Fruit fly (Drosophila melanogaster): ENCODE results near the gene Cpsf6.

Cpsf6 gene

DNA sequence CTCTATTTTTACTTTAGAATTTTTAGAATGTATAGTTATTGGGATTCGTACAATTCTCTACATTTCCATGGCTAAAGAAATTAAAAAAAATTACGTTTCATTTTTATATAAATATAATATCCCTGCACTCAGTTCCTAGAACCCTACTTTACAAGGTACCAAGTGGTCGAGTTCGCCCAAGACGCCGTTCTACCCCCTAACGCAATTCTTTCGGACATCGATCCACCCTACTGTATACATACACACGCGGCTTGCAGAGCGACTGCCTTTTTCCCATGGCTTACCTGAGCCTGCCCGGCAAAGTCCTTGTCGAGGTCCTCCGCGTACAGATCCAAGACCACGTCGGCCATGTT is 538 bp downstream of the Cpsf6 start (continued):
- TF ChIP-seq E2f1 (GFP tag; IDR thresholded peaks at IDR 0.05) (no peak), trem (tag; optimal IDR thresholded peaks at IDR 0.05) (no peak), CG8478 (optimal IDR thresholded peaks at IDR 0.05) (no peak), CG10654 (GFP tag; optimal IDR thresholded peaks at IDR 0.05) (no peak), CG17328 (GFP tag; IDR thresholded peaks at IDR 0.05) (no peak), CG17568 (GFP tag; optimal IDR thresholded peaks at IDR 0.05) (peak; percentile 99), nmo (GFP tag; optimal IDR thresholded peaks at IDR 0.05) (no peak), D19B (GFP tag; optimal IDR thresholded peaks at IDR 0.05) (peak; percentile 96), lbe (GFP tag; optimal IDR thresholded peaks at IDR 0.05) (no peak), gcm2 (GFP tag; optimal IDR thresholded peaks at IDR 0.05) (no peak), Hsf (GFP tag; optimal IDR thresholded peaks at IDR 0.05) (no peak), Sox102F (GFP tag; optimal IDR thresholded peaks at IDR 0.05) (no peak), en (GFP tag; optimal IDR thresholded peaks at IDR 0.05) (no peak), pfk (GFP tag; optimal IDR thresholded peaks at IDR 0.05) (no peak), CG6254 (GFP tag; optimal IDR thresholded peaks at IDR 0.05) (no peak), Oaz (GFP tag; IDR thresholded peaks at IDR 0.05) (no peak), CG4707 (GFP tag; optimal IDR thresholded peaks at IDR 0.05) (no peak), Dek (tag; optimal IDR thresholded peaks at IDR 0.05) (no peak), CG10565 (GFP tag; optimal IDR thresholded peaks at IDR 0.05) (no peak), onecut (GFP tag; IDR thresholded peaks at IDR 0.05) (peak; percentile 44), CG32532 (GFP tag; IDR thresholded peaks at IDR 0.05) (peak; percentile 53), CG15073 (GFP tag; optimal IDR thresholded peaks at IDR 0.05) (no peak), Elba2 (GFP tag; optimal IDR thresholded peaks at IDR 0.05) (no peak), Ptx1 (GFP tag; IDR thresholded peaks at IDR 0.05) (no peak), sob (GFP tag; IDR thresholded peaks at IDR 0.05) (no peak), CG10267 (tag; optimal IDR thresholded peaks at IDR 0.05) (no peak), ranshi (GFP tag; IDR thresholded peaks at IDR 0.05) (0 out of 2 replicates have a peak, but pooled peaks have one; percentile 36), Dll (GFP tag; IDR thresholded peaks at IDR 0.05; ENCODE audit: partially characterized antibody) (no peak), CG10366 (GFP tag; IDR thresholded peaks at IDR 0.05) (peak; percentile 15; the same call in 1 of the 2 replicates), Gug (GFP tag; IDR thresholded peaks at IDR 0.05) (peak; percentile 15; the same call in 1 of the 4 replicates), HLH3B (GFP tag; IDR thresholded peaks at IDR 0.05) (no peak), Ssrp (tag; optimal IDR thresholded peaks at IDR 0.05) (no peak), CG3726 (GFP tag; IDR thresholded peaks at IDR 0.05) (no peak), CG15696 (tag; optimal IDR thresholded peaks at IDR 0.05) (no peak), rib (GFP tag; IDR thresholded peaks at IDR 0.05) (no peak), org-1 (GFP tag; optimal IDR thresholded peaks at IDR 0.05) (no peak), Fer3 (tag; optimal IDR thresholded peaks at IDR 0.05) (peak; percentile 21), CG11504 (tag; optimal IDR thresholded peaks at IDR 0.05) (no peak), CG32772 (GFP tag; IDR thresholded peaks at IDR 0.05) (no peak), lilli (GFP tag; optimal IDR thresholded peaks at IDR 0.05) (peak; percentile 53), CG11247 (GFP tag; IDR thresholded peaks at IDR 0.05) (no peak), jigr1 (GFP tag; IDR thresholded peaks at IDR 0.05) (no peak), cas (GFP tag; IDR thresholded peaks at IDR 0.05) (peak; percentile 29; the same call in 1 of the 2 replicates), slou (GFP tag; optimal IDR thresholded peaks at IDR 0.05) (no peak), CG4730 (GFP tag; IDR thresholded peaks at IDR 0.05) (no peak), CG14710 (tag; optimal IDR thresholded peaks at IDR 0.05) (no peak), Six4 (GFP tag; optimal IDR thresholded peaks at IDR 0.05) (peak; percentile 0), Stat92E (GFP tag; optimal IDR thresholded peaks at IDR 0.05) (no peak), tx (GFP tag; optimal IDR thresholded peaks at IDR 0.05) (no peak), CG12155 (GFP tag; optimal IDR thresholded peaks at IDR 0.05) (peak; percentile 2), CG32767 (GFP tag; IDR thresholded peaks at IDR 0.05) (no peak), CG16815 (GFP tag; optimal IDR thresholded peaks at IDR 0.05) (no peak), CG15269 (tag; optimal IDR thresholded peaks at IDR 0.05) (peak; percentile 32)

Measured in whole organism, embryonic.